Fruit fly (Drosophila melanogaster) S2 (cell line): ENCODE data around the gene kon.

ENCODE experiments used
- CG8478 ChIP-seq: fragments of >200 bp; optimal IDR thresholded peaks from 2 replicates; lab custom pipeline; 2018
- CTCF ChIP-seq, 2 experiments: fragments of >200 bp; optimal IDR thresholded peaks; 2 replicates each; lab custom pipeline; 2018

kon gene

DNA sequence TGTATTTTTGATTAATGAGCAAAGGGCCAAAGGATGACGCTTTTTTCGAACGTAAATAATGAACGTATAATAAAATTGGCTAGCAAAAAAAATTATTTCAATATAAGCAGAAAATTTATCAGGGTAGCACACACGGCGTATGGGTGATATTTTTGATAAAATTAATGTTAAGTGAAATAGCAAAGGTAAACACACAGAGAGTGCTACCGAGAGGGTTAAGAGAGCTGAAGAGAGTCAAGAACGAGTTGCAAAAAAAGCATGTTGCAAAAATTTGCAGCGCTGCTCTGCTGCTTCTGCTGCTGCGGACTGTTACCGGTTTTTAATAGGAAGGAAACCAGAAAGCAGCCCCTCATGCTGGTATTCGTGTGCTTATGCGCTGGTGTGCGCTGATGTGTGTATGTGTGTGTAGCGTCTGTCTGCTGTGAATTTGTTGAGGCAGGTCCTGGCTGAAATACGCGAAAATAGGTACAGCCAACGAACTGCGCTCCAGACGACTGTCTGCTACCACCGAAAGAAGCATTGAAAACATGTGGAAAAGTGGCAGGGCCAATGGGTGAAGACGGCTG, 34.2 kb downstream of the kon start:
- no peak for TF ChIP-seq CTCF (optimal IDR thresholded peaks at IDR 0.05; lab: Kevin White, UChicago)
- no peak for TF ChIP-seq CG8478

DNA sequence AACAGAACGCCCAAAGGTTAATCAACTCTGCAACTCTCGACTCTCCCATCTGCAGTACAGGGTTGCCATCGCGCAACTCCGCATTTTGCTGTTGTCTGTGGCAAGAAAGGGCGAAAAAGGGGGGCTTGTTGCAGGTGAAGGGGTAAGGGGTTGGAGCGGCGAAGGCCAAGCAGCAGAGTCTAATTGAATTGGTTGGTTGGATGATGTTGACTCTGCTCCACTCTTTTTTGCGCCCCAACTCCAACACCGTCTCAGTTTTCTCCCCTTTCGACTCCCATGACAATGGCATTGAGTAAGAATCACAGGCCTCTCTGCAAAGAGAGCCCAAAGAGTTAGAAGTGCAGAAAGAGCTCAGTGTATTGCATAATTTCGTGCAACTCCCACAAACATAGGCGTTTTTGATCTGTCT, 35.2 kb downstream of the kon start:
- no peak for TF ChIP-seq CTCF (optimal IDR thresholded peaks at IDR 0.05; lab: Kevin White, UChicago)
- TF ChIP-seq CG8478, result no peak

DNA sequence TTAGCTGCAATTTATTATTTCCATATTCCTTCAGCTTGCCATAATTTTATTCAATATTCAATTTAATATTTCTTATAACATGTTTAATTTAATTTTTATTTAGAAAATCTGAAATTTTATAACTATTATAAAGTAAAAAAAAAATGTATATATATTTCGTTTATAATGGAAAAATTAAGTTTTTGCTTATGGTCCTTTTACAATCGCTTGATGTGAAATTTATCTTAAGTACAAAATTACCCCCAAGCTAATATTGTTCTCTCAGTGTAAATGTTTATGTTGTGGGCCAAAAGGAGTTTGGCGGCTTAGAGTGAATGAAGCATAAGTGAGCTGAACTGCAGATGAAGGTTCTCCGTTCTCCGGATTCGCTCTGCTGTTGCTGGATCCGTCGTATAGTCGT, 35.8 kb downstream of the kon start:
- no peak for TF ChIP-seq CTCF (optimal IDR thresholded peaks at IDR 0.05; lab: Kevin White, UChicago)
- no peak for TF ChIP-seq CG8478

DNA sequence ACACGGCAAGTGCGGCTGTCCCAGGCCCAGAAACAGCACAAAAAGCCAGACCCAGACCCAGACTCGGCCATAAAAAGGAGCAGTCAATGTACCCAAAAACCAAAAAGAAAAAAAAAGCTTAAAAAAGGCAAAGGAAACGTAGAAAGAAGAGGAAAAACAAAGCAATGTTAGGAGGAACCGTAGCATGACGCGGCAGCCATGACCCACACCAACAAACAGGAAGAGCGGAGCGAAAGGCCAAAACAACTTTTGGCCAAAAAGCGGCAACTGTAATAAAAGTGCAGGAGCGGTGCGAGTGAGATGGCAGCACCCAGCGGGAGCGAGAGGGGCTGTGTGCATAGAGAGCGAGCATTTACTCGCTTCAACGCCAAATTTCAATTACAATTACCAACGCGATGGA, 36.3 kb downstream of the kon start:
- TF ChIP-seq CG8478 (no peak), CTCF (optimal IDR thresholded peaks at IDR 0.05; lab: Kevin White, UChicago) (no peak)

DNA sequence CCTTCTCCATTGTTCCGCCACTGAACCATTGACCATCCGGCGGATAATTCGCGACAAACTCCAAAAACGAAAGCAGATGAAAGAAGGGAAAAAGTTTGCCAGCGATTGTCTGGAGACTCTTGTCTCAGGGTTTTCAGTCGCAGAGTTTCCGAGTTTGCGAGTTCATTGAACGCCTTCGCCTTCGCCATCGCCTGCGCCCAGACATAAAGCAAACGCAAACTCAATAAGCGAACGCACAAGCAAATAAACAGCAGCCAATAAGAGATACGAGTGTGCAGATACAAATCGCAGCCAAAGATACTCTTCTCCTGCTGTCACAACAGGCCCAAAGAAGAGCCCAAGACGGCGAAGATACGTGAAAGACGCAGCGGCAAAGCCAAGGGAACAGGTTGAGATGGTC, 37.1 kb downstream of the kon start:
- TF ChIP-seq CTCF (optimal IDR thresholded peaks at IDR 0.05; lab: Kevin White, UChicago) (no peak), CG8478 (no peak)

DNA sequence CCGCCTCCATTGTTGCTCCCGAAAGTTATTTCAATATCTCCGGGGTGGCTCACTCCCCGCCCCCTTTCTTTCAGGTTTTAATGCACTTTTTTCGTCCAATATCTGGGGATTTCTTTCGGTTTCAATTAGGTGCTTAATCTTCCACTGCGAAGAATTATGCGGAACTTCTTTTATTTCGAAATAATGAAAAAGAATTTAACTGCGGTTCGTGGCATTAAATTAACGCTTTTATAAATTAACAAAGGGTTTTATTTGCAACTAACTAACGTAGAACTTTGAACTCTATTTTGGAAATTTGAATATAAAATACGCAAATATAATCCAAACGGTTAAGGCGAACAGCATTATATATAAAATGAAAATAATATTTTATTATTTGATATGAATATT, 37.6 kb downstream of the kon start:
- no peak for TF ChIP-seq CG8478

DNA sequence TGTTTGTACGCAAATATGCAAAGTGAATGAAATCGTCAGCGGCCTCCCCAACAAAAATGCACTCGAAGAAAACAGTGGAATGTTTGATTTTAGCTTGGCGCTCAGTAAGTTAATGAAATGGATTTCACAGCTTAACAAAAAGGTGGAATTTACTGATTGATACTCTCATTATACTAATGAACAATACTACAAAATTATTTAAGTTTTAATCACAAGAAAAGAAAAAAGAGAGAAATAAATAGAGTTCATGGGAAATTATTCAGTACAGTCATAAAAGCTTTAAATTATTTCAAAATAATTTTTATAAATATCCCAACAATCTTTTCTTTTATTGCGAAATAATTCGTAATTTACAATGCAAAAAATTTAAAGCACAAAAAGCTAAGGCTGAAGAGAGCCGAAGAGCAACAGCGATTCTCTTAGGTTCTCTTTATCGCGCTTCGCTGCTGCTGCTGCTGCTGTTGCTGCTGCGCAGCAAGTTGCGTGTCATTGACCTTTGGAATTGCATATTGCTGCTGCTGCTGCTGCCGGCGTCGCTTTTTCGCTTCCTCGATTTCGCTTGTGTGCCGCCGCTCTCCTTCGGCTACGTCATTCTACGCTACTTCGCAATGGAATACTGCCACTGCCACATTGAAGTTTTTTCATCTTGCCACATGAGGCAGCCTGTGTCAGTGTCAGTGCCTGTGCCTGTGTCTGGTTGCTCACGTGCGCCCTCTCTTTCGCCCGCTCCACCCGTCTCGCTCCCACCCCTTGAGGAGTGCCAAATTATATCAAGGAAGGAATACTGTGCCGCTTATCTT, 38.2 kb downstream of the kon start:
- TF ChIP-seq CG8478, result no peak
- TF ChIP-seq CTCF (optimal IDR thresholded peaks at IDR 0.05; lab: Kevin White, UChicago), result no peak

DNA sequence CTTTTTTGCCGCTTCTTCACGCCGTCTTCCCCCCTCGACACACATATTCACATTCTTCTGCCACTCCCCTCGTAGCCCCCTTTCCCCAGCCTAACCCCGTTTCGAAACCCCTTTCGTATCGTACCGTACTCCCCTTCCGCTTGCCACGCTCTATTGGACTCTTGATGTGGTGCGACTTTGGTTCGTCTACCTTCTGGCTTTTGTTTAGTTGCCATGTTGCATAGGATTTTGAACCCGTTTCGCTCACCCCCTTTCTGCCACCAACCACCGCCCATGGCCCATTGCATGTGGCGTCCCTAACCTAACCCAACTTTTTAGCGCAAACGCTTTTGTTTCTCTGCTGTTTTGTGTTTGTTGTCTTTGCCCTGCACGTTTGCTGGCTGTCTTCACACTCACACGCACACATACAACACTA, 39.7 kb downstream of the kon start:
- TF ChIP-seq CG8478, result no peak
- TF ChIP-seq CTCF (optimal IDR thresholded peaks at IDR 0.05; lab: Kevin White, UChicago), result no peak

DNA sequence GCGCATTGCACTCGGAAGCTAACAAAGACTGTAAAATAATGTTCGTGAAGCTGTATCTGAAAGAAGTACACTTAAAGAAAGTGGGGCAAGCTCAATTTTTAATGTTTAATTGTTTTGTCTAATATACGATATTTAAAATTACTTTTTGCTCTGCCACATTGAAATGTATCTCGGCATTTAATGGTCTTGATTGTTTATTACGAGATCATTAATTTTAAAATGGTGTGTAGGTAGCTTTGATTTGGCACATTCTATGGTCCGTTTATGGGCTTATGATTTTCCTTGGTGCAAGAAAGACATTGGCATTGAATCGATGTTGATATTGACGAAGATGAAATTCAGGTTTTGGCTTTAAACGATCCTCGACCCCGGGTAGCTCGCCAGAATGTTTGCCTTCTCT, 40.2 kb downstream of the kon start:
- TF ChIP-seq CTCF (optimal IDR thresholded peaks at IDR 0.05; lab: Kevin White, UChicago) (no peak), CG8478 (no peak)

DNA sequence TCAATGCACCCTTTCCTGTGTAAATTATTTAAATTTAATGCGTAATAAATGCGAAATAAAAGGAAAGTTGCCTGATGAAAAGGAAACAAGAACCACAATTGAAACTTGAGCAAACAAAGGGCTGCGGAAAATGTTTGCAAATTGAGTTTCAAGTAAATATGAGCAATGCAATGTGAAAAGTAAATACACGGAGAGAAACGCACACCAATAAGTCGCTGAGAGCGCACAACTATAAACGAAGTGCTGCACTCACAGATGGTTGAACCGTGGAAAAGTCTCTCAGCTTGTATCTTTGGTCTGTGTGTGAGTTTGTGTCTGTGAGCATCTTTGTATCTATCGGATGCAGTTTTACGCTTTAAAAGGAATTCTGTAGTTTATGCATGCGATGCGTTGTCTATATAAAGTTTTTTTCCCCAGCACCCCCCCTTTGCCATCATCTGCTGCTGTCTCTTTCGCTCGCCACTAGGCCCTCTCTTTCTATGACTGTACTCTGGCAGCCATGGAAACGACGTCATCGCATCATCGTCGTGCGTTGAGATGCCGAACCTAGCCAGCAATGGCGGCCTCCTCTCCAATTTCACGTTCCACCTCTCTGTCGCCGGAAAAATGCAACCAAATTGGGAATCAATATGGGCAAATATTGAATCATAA, 44.0 kb downstream of the kon start:
- TF ChIP-seq CTCF (optimal IDR thresholded peaks at IDR 0.05; lab: Kevin White, UChicago) (no peak), CG8478 (no peak)

DNA sequence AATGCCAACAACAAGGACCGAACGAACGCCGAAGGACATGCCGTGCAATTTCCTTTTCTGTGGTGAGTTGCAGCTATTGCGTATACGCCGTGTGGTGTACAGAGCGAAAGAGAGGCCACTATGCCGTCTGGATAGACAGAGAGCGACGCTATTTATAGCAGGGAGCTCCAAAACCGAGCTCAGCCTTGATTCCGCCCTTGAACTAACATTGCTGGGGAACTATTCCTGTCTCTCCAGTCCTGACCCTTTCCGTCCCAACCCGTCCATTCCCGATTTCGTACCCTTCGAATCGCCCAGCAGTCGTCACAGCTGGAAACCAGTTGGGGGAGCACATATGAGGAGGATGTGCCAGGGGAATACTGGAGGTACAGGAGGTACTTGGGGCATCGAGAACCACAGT, 45.3 kb downstream of the kon start:
- TF ChIP-seq CG8478, result no peak
- no peak for TF ChIP-seq CTCF (optimal IDR thresholded peaks at IDR 0.05; lab: Kevin White, UChicago)

DNA sequence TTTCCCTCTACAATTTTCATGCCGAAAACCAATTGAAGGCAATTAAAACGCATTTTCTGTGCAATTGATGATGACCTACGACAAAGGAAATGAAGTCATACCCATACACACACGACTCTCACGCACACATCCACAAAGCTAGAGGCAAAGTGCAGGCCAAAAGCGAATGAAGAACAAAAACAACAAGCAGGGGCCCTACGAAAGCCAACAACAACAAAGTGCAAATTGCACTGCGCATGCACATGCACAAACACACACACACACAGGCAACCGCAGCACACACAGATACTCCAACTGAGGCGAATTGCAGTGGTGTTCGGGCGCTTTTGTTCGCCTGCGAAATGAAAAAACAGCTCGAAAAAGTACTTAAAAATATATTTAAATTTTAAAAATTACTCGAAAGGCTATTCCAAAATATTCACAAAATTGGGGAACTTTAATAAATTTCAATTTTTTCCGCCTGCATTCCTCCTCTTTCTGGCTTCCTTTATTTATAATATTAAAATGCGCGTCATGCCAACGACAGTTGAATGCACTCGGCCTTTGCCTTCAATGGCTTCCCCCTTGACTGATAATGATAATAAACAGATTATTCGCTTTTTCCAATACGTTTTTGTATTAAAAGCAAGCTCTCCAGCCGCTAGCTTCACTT, 46.7 kb downstream of the kon start:
- no peak for TF ChIP-seq CTCF (optimal IDR thresholded peaks at IDR 0.05; lab: Kevin White, UChicago)
- TF ChIP-seq CG8478, result no peak

DNA sequence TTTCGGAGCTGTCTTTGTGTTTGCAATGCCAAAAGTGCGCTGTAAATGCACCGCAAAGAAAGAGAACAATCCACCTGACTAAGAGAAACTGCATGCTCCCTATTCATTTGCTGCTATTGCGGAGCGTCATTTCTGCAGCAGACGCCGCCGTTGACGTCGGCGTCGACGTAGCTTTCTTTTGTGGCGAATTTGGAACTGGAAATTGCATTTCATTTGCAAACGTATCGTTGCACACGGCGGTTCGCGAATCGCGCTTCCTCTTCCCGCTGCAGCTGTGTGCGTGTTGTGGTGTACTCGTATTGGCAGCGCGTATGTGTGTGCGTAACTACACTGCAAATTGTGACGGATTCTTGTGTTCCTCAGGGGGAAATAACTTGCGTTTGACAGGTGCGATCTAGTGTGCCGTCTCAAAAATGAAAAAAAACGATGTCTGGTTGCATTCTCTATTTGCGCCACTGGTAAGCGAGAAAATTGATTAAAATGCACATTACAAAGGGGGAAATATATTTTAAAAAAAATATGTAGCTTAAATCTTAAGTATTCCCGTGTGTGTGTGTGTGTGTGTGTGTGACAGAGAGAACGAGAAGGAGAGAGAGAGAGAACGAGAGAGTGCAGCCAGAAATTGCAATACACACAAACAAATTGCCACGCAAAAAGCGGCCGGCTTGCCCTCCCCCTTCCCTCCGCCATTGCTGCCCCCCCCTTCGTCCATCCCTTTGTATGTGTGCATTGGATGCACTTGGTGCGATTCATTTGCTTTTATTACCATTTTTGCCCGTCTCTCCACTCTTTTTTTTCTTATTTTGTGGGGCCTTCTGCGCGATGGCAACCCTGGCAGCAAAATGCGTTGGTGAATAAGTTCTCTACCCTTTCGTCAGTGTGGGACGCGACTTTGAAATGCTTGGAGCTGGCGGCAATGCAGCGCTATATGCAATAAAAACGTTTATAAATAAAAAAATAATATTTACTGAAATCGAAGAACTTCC, 48.0 kb downstream of the kon start:
- no peak for TF ChIP-seq CTCF (optimal IDR thresholded peaks at IDR 0.05; lab: Kevin White, UChicago)
- TF ChIP-seq CG8478, result no peak

DNA sequence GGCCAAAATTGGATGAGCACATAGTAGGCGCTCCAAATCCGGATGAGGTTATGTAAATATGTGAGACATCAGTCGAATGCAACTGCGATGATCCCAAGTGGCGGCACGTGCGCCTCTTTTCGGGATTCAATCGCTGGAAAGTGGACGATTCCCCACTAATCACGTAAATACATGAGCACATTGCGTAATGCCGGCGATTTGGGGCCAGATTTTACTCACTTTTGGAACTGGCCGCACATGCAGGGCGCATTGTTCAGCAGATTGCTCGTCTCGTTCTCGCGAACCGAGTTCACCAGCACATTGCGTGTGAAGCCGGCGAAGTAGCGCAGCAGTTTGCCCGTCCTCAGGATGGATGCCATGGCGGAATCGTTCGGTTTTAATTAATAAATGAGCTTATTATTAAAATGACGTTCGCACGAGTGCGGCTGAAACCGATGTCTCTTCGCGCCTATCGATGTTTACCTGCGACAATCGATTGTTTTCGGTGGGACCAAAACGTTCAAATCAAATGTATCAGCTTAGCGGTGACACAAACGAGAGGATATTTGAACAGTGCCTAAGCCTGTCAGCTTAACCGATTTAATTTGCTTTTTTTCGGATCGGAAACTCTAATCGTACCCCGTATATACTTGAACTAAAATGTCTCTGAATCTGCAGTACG, 49.5 kb downstream of the kon start, which contains the start of the genes bsf and Ntf-2r:
Gene bsf, minus strand, starts transcription at position 460 of the 661 bp plus-strand sequence.
Gene Ntf-2r, plus strand, starts transcription at position 522 of the 661 bp plus-strand sequence.
- peak; percentile 45 to 49 for TF ChIP-seq CTCF (optimal IDR thresholded peaks at IDR 0.05; lab: Kevin White, UChicago)
- no peak for TF ChIP-seq CG8478
